Worm (Caenorhabditis elegans) whole organism, L4/young adult: ENCODE measurements around the gene R12B2.6.

Source experiments
- W03F9.2 ChIP-seq: fragments of 150-350 bp; optimal IDR thresholded peaks from 2 replicates; lab custom pipeline; 2014; ENCODE audit warnings: missing biosample characterization, missing genetic modification characterization
- dao-5 ChIP-seq: sonication (generic microtip); optimal IDR thresholded peaks from 2 replicates; lab custom pipeline; 2016; ENCODE audit warnings: missing genotype, missing genetic modification characterization, moderate library complexity, missing compliant biosample characterization
- him-1 ChIP-seq: sonication (generic microtip); optimal IDR thresholded peaks from 2 replicates; lab custom pipeline; 2016; ENCODE audit warnings: missing genotype, missing genetic modification reagents, missing genetic modification characterization, missing compliant biosample characterization

DNA sequence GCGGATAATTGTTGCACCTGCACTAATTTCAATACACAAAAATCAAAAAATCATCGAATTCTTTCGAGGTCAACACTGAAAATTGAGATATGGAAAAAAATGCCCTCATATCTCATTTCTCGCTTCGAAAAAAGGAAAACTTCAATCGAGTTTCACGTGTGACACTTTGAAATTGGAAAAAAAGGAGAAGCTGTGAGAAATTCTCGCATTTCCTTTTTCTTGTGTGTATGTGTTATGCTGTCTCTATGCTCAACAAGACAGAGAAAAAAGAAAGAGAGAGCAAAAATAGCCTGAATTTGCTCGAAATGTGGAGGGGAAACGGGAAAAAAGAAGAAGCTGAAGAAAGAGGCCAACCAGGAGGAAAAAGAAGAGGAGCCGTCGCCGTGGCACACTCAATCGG, 12.5 kb upstream of the R12B2.6 start:
- TF ChIP-seq him-1 (tag; lab: Kevin White, UChicago) (no peak), dao-5 (tag; lab: Kevin White, UChicago) (no peak), W03F9.2 (tag; lab: Kevin White, UChicago) (no peak)
